Worm (Caenorhabditis elegans): ENCODE data around the gene srh-279.

DNA sequence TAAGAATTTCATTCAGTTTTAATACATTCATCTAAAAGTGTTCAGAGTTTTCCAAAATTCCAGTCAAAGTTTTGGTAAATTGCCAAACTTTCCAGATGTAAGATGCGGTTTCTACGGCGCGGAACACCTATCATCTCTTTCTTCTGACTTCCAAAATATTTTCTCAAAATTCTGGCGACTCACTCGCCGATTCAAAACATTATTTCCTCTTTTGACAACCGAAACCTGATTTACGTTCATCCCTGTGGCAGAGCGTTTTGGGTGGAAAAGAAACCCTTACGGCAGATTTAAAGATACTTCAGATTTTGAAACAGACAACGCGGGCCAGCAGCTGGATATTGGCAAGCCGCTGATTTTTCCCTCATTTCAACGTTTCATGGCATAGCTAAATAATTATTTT, 5.8 kb downstream of the srh-279 start, which contains the start of gene F11A5.5:
- TF ChIP-seq ztf-6 (GFP tag; IDR thresholded peaks at IDR 0.05) (no peak), madf-10 (tag; optimal IDR thresholded peaks at IDR 0.05) (no peak), snpc-1.3 (tag; optimal IDR thresholded peaks at IDR 0.05; ENCODE audit: insufficient read depth) (no peak), nhr-90 (tag; optimal IDR thresholded peaks at IDR 0.05) (no peak), unc-62 (GFP tag; optimal IDR thresholded peaks at IDR 0.05) (no peak), nhr-80 (tag; optimal IDR thresholded peaks at IDR 0.05) (no peak), ets-4 (GFP tag; optimal IDR thresholded peaks at IDR 0.05) (no peak), ama-1 (optimal IDR thresholded peaks at IDR 0.05) (no peak), ama-1 (GFP tag; optimal IDR thresholded peaks at IDR 0.05) (no peak), pbrm-1 (GFP tag; IDR thresholded peaks at IDR 0.05) (no peak), dpl-1 (GFP tag; optimal IDR thresholded peaks at IDR 0.05) (no peak), hmg-20 (GFP tag; IDR thresholded peaks at IDR 0.05) (no peak), snpc-4 (GFP tag; optimal IDR thresholded peaks at IDR 0.05) (no peak), snpc-4 (tag; optimal IDR thresholded peaks at IDR 0.05) (no peak), ztf-18 (tag; optimal IDR thresholded peaks at IDR 0.05) (no peak)
